Fruit fly (Drosophila melanogaster) whole organism, embryonic: ENCODE data around the gene Sgs1.

ENCODE experiments used
- Abd-B ChIP-seq: fragments of 200-800 bp; sonication (Bioruptor generic); optimal IDR thresholded peaks from 2 replicates; lab custom pipeline; 2018; ENCODE audit warnings: missing biosample characterization, mild to moderate bottlenecking, missing genetic modification characterization, moderate library complexity
- CG10209 ChIP-seq: fragments of 200-800 bp; sonication (Bioruptor generic); optimal IDR thresholded peaks from 3 replicates; lab custom pipeline; 2017; ENCODE audit warnings: missing biosample characterization, mild to moderate bottlenecking, missing genetic modification characterization, missing genetic modification reagents
- CG10267 ChIP-seq: fragments of 200-800 bp; sonication (Bioruptor generic); optimal IDR thresholded peaks from 2 replicates; lab custom pipeline; 2018; ENCODE audit warnings: missing biosample characterization, mild to moderate bottlenecking, missing genetic modification characterization, moderate library complexity
- CG10462 ChIP-seq: fragments of 200-800 bp; sonication (Bioruptor generic); optimal IDR thresholded peaks from 2 replicates; lab custom pipeline; 2016; ENCODE audit warnings: missing biosample characterization, missing genetic modification characterization
- CG12071 ChIP-seq: fragments of 200-800 bp; sonication (Bioruptor generic); optimal IDR thresholded peaks from 3 replicates; lab custom pipeline; 2018; ENCODE audit warnings: missing biosample characterization, mild to moderate bottlenecking, missing genetic modification characterization
- CG12155 ChIP-seq: fragments of 200-800 bp; sonication (Bioruptor generic); optimal IDR thresholded peaks from 3 replicates; lab custom pipeline; 2016; ENCODE audit warnings: missing biosample characterization, missing genetic modification characterization
- CG12942 ChIP-seq: fragments of 200-800 bp; sonication (Bioruptor generic); optimal IDR thresholded peaks from 3 replicates; lab custom pipeline; 2016; ENCODE audit warnings: missing biosample characterization, missing genetic modification characterization
- CG13123 ChIP-seq: fragments of 200-800 bp; sonication (Bioruptor generic); optimal IDR thresholded peaks from 2 replicates; lab custom pipeline; 2016; ENCODE audit warnings: missing biosample characterization, missing genetic modification characterization
- CG15269 ChIP-seq: fragments of 200-800 bp; sonication (Bioruptor generic); optimal IDR thresholded peaks from 2 replicates; lab custom pipeline; 2018; ENCODE audit warnings: missing biosample characterization, mild to moderate bottlenecking, missing genetic modification characterization, moderate library complexity
- CG17568 ChIP-seq: fragments of 200-800 bp; sonication (Bioruptor generic); optimal IDR thresholded peaks from 2 replicates; lab custom pipeline; 2018; ENCODE audit warnings: missing biosample characterization, mild to moderate bottlenecking, missing genetic modification characterization, moderate library complexity
- CG1792 ChIP-seq: fragments of 200-800 bp; sonication (Bioruptor generic); optimal IDR thresholded peaks from 2 replicates; lab custom pipeline; 2016; ENCODE audit warnings: missing biosample characterization, missing genetic modification characterization
- CG2875 ChIP-seq: fragments of 200-800 bp; sonication (Bioruptor generic); optimal IDR thresholded peaks from 2 replicates; lab custom pipeline; 2017; ENCODE audit warnings: missing biosample characterization, mild to moderate bottlenecking, missing genetic modification characterization, missing genetic modification reagents
- CG3065 ChIP-seq: fragments of 200-800 bp; sonication (Bioruptor generic); optimal IDR thresholded peaks from 2 replicates; lab custom pipeline; 2016; ENCODE audit warnings: missing biosample characterization, missing genetic modification characterization
- CG31365 ChIP-seq: fragments of 200-800 bp; sonication (Bioruptor generic); optimal IDR thresholded peaks from 2 replicates; lab custom pipeline; 2018; ENCODE audit warnings: missing biosample characterization, mild to moderate bottlenecking, missing genetic modification characterization
- CG6175 ChIP-seq: fragments of 200-800 bp; sonication (Bioruptor generic); IDR thresholded peaks from 3 replicates; pipeline ENCODE4 v1.3.6; 2022; ENCODE audit warnings: missing biosample characterization, missing genetic modification characterization
- CG6689 ChIP-seq: fragments of 200-800 bp; sonication (Bioruptor generic); IDR thresholded peaks from 2 replicates; pipeline ENCODE4 v1.3.6; 2022; ENCODE audit warnings: missing biosample characterization, missing genetic modification characterization
- CG7271 ChIP-seq: fragments of 200-800 bp; sonication (Bioruptor generic); optimal IDR thresholded peaks from 2 replicates; lab custom pipeline; 2018; ENCODE audit warnings: missing biosample characterization, mild to moderate bottlenecking, missing genetic modification characterization, moderate library complexity
- CG7963 ChIP-seq: fragments of 200-800 bp; sonication (Bioruptor generic); IDR thresholded peaks from 3 replicates; pipeline ENCODE4 v1.3.6; 2022; ENCODE audit warnings: missing biosample characterization, missing genetic modification characterization; ENCODE audit not compliant: partially characterized antibody
- CG9727 ChIP-seq: fragments of 200-800 bp; sonication (Bioruptor generic); optimal IDR thresholded peaks from 3 replicates; lab custom pipeline; 2017; ENCODE audit warnings: missing biosample characterization, mild to moderate bottlenecking, missing genetic modification characterization
- CTCF ChIP-seq: fragments of 200-800 bp; sonication (Bioruptor generic); optimal IDR thresholded peaks from 2 replicates; lab custom pipeline; 2017; ENCODE audit warnings: missing biosample characterization, mild to moderate bottlenecking, missing genetic modification characterization, moderate library complexity
- Dip2 ChIP-seq: fragments of 200-800 bp; sonication (Bioruptor generic); IDR thresholded peaks from 2 replicates; pipeline ENCODE4 v1.3.6; 2022; ENCODE audit warnings: missing biosample characterization, missing genetic modification characterization
- HLH54F ChIP-seq: fragments of 200-800 bp; sonication (Bioruptor generic); optimal IDR thresholded peaks from 3 replicates; lab custom pipeline; 2016; ENCODE audit warnings: missing biosample characterization, missing genetic modification characterization
- HmgZ ChIP-seq: fragments of 200-800 bp; sonication (Bioruptor generic); optimal IDR thresholded peaks from 2 replicates; lab custom pipeline; 2018; ENCODE audit warnings: missing biosample characterization, mild to moderate bottlenecking, missing genetic modification characterization
- Hmx ChIP-seq: fragments of 200-800 bp; sonication (Bioruptor generic); optimal IDR thresholded peaks from 2 replicates; lab custom pipeline; 2016; ENCODE audit warnings: missing biosample characterization, missing genetic modification characterization
- Lim3 ChIP-seq: fragments of 200-800 bp; sonication (Bioruptor generic); IDR thresholded peaks from 2 replicates; pipeline ENCODE4 v1.3.6; 2022; ENCODE audit warnings: missing biosample characterization, missing genetic modification characterization
- MBD-R2 ChIP-seq: fragments of 200-800 bp; sonication (Bioruptor generic); IDR thresholded peaks from 2 replicates; pipeline ENCODE4 v1.3.6; 2022; ENCODE audit warnings: missing biosample characterization, missing genetic modification characterization
- Meics ChIP-seq: fragments of 200-800 bp; sonication (Bioruptor generic); optimal IDR thresholded peaks from 2 replicates; lab custom pipeline; 2017; ENCODE audit warnings: missing biosample characterization, mild to moderate bottlenecking, missing genetic modification characterization
- NC2β ChIP-seq: fragments of 200-800 bp; sonication (Bioruptor generic); optimal IDR thresholded peaks from 2 replicates; lab custom pipeline; 2016; ENCODE audit warnings: missing biosample characterization, missing genetic modification characterization
- Neu2 ChIP-seq: fragments of 200-800 bp; sonication (Bioruptor generic); optimal IDR thresholded peaks from 3 replicates; lab custom pipeline; 2016; ENCODE audit warnings: missing biosample characterization, missing genetic modification characterization, borderline replicate concordance
- Tbp ChIP-seq: fragments of >200 bp; optimal IDR thresholded peaks from 2 replicates; lab custom pipeline; 2018; ENCODE audit warnings: missing biosample characterization, missing genetic modification characterization
- Vsx1 ChIP-seq: fragments of 200-800 bp; sonication (Bioruptor generic); optimal IDR thresholded peaks from 2 replicates; lab custom pipeline; 2017; ENCODE audit warnings: missing biosample characterization, mild to moderate bottlenecking, missing genetic modification characterization, missing genetic modification reagents
- al ChIP-seq: fragments of 200-800 bp; sonication (Bioruptor generic); IDR thresholded peaks from 2 replicates; pipeline ENCODE4 v1.3.6; 2022; ENCODE audit warnings: missing biosample characterization, missing genetic modification characterization
- ara ChIP-seq: fragments of 200-800 bp; sonication (Bioruptor generic); IDR thresholded peaks from 2 replicates; pipeline ENCODE4 v1.3.6; 2022; ENCODE audit warnings: missing biosample characterization, missing genetic modification characterization
- bigmax ChIP-seq: fragments of 200-800 bp; sonication (Bioruptor generic); optimal IDR thresholded peaks from 2 replicates; lab custom pipeline; 2018; ENCODE audit warnings: missing biosample characterization, mild to moderate bottlenecking, missing genetic modification characterization
- crp ChIP-seq, 2 experiments: fragments of 200-800 bp; sonication (Bioruptor generic); optimal IDR thresholded peaks; 2 replicates in 1 of 2; 3 replicates in 1 of 2; lab custom pipeline; 2017; ENCODE audit warnings: missing biosample characterization in 2 of 2, missing genetic modification characterization in 2 of 2, mild to moderate bottlenecking in 1 of 2, moderate library complexity in 1 of 2
- en ChIP-seq: fragments of 200-800 bp; sonication (Bioruptor generic); optimal IDR thresholded peaks from 2 replicates; lab custom pipeline; 2016; ENCODE audit warnings: missing biosample characterization, missing genetic modification characterization
- inv ChIP-seq: fragments of 200-800 bp; sonication (Bioruptor generic); IDR thresholded peaks from 2 replicates; pipeline ENCODE4 v1.3.6; 2022; ENCODE audit warnings: missing biosample characterization, missing genetic modification characterization; ENCODE audit not compliant: partially characterized antibody
- jing ChIP-seq: fragments of 200-800 bp; sonication (Bioruptor generic); optimal IDR thresholded peaks from 2 replicates; lab custom pipeline; 2018; ENCODE audit warnings: missing biosample characterization, mild to moderate bottlenecking, missing genetic modification characterization
- nmo ChIP-seq: fragments of 200-800 bp; sonication (Bioruptor generic); optimal IDR thresholded peaks from 2 replicates; lab custom pipeline; 2018; ENCODE audit warnings: missing biosample characterization, mild to moderate bottlenecking, missing genetic modification characterization, moderate library complexity
- oc ChIP-seq: fragments of 200-800 bp; sonication (Bioruptor generic); optimal IDR thresholded peaks from 2 replicates; lab custom pipeline; 2018; ENCODE audit warnings: missing biosample characterization, mild to moderate bottlenecking, missing genetic modification characterization, moderate library complexity
- odd ChIP-seq: fragments of 200-800 bp; sonication (Bioruptor generic); optimal IDR thresholded peaks from 2 replicates; lab custom pipeline; 2017; ENCODE audit warnings: missing biosample characterization, mild to moderate bottlenecking, missing genetic modification characterization
- pb ChIP-seq: fragments of 200-800 bp; sonication (Bioruptor generic); optimal IDR thresholded peaks from 3 replicates; lab custom pipeline; 2016; ENCODE audit warnings: missing biosample characterization, missing genetic modification characterization
- pho ChIP-seq: fragments of 200-800 bp; sonication (Bioruptor generic); optimal IDR thresholded peaks from 2 replicates; lab custom pipeline; 2016; ENCODE audit warnings: missing biosample characterization, missing genetic modification characterization
- pum ChIP-seq: fragments of 200-800 bp; sonication (Bioruptor generic); optimal IDR thresholded peaks from 2 replicates; lab custom pipeline; 2016; ENCODE audit warnings: missing biosample characterization, missing genetic modification characterization
- schlank ChIP-seq: fragments of 200-800 bp; sonication (Bioruptor generic); optimal IDR thresholded peaks from 2 replicates; lab custom pipeline; 2018; ENCODE audit warnings: missing biosample characterization, mild to moderate bottlenecking, missing genetic modification characterization
- scrt ChIP-seq: fragments of 200-800 bp; sonication (Bioruptor generic); optimal IDR thresholded peaks from 2 replicates; lab custom pipeline; 2018; ENCODE audit warnings: missing biosample characterization, mild to moderate bottlenecking, missing genetic modification characterization, moderate library complexity
- slou ChIP-seq: fragments of 200-800 bp; sonication (Bioruptor generic); optimal IDR thresholded peaks from 3 replicates; lab custom pipeline; 2016; ENCODE audit warnings: missing biosample characterization, missing genetic modification characterization
- stc ChIP-seq: fragments of 200-800 bp; sonication (Bioruptor generic); IDR thresholded peaks from 2 replicates; pipeline ENCODE4 v1.3.6; 2022; ENCODE audit warnings: missing biosample characterization, missing genetic modification characterization
- wek ChIP-seq: fragments of 200-800 bp; sonication (Bioruptor generic); optimal IDR thresholded peaks from 3 replicates; lab custom pipeline; 2018; ENCODE audit warnings: missing biosample characterization, mild to moderate bottlenecking, missing genetic modification characterization, moderate library complexity
- wor ChIP-seq: fragments of 200-800 bp; sonication (Bioruptor generic); IDR thresholded peaks from 2 replicates; pipeline ENCODE4 v1.3.6; 2022; ENCODE audit warnings: missing biosample characterization, missing genetic modification characterization
- zen ChIP-seq: fragments of 200-800 bp; sonication (Bioruptor generic); optimal IDR thresholded peaks from 3 replicates; lab custom pipeline; 2018; ENCODE audit warnings: missing biosample characterization, mild to moderate bottlenecking, missing genetic modification characterization, moderate library complexity

The Sgs1 gene

DNA sequence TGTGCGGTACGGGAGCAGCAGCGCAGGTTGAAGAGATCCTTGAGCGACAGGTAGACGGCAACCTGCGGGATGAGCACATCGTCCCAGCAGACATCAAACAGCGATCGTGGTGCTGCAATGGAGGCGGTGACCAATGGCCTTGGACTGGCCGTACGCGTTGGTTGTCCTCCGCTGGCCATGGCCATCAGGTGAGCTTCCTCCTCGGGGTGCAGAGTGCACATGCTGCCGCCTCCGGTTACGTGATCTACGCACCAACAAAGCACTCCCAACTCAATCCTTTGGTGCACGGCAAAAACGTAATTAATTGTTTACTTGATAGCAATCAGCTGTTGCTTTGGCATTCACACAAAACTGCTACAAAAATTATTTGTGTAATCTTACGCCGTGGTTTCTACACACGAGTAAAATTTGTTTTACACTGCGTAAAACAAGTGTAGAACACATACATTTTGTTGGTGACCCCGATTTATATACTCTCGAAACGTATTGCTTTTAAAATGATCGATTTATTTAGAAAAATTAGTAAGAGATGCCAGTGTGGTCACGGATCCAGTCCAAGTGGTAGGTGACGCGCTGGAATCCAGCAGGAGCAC lies 12.3 kb downstream of the Sgs1 start, which contains the start of gene jet (continued):
- TF ChIP-seq jing (GFP tag; lab: Kevin White, UChicago) (no peak), CG2875 (GFP tag; lab: Kevin White, UChicago) (no peak), HLH54F (GFP tag; lab: Kevin White, UChicago) (no peak), CG7963 (GFP tag; lab: Robert Waterston, UW) (peak; percentile 55; the same call in 1 of the 3 replicates), CG10209 (GFP tag; lab: Kevin White, UChicago) (no peak), inv (GFP tag; lab: Robert Waterston, UW) (0 out of 2 replicates have a peak, but pooled peaks have one; percentile 8), NC2β (GFP tag; lab: Kevin White, UChicago) (no peak), nmo (GFP tag; lab: Kevin White, UChicago) (peak; percentile 9), CG10267 (no peak), CTCF (GFP tag; lab: Kevin White, UChicago) (peak; percentile 57), CG15269 (tag; lab: Kevin White, UChicago) (no peak), MBD-R2 (GFP tag; lab: Robert Waterston, UW) (peak; percentile 97), Tbp (GFP tag; lab: Kevin White, UChicago) (no peak), CG7271 (tag; lab: Kevin White, UChicago) (no peak), CG1792 (GFP tag; lab: Kevin White, UChicago) (no peak), Lim3 (GFP tag; lab: Robert Waterston, UW) (no peak), CG17568 (no peak), wek (GFP tag; lab: Kevin White, UChicago) (no peak), en (GFP tag; lab: Kevin White, UChicago) (no peak), zen (tag; lab: Kevin White, UChicago) (peak; percentile 22), HmgZ (tag; lab: Kevin White, UChicago) (peak; percentile 57), pho (GFP tag; lab: Kevin White, UChicago) (no peak), ara (GFP tag; lab: Robert Waterston, UW) (no peak), pum (GFP tag; lab: Kevin White, UChicago) (no peak), Dip2 (no peak), Neu2 (GFP tag; lab: Kevin White, UChicago) (no peak), scrt (GFP tag; lab: Kevin White, UChicago) (peak; percentile 1), stc (GFP tag; lab: Robert Waterston, UW) (no peak), schlank (tag; lab: Kevin White, UChicago) (no peak), al (no peak), odd (GFP tag; lab: Kevin White, UChicago) (no peak), wor (no peak), CG3065 (GFP tag; lab: Kevin White, UChicago) (no peak), Vsx1 (GFP tag; lab: Kevin White, UChicago) (no peak), Abd-B (GFP tag; lab: Kevin White, UChicago) (peak; percentile 9), pb (GFP tag; lab: Kevin White, UChicago) (no peak), oc (tag; lab: Kevin White, UChicago) (no peak), CG12942 (GFP tag; lab: Kevin White, UChicago) (no peak), CG12155 (GFP tag; lab: Kevin White, UChicago) (no peak), CG10462 (no peak), crp (GFP tag; optimal IDR thresholded peaks at IDR 0.05; lab: Kevin White, UChicago) (peak; percentile 78 to 93), Meics (no peak), CG12071 (GFP tag; lab: Kevin White, UChicago) (no peak), CG13123 (GFP tag; lab: Kevin White, UChicago) (no peak), CG6175 (GFP tag; lab: Robert Waterston, UW) (no peak), CG31365 (no peak), bigmax (GFP tag; lab: Kevin White, UChicago) (no peak), CG6689 (GFP tag; lab: Robert Waterston, UW) (no peak), slou (GFP tag; lab: Kevin White, UChicago) (no peak), Hmx (GFP tag; lab: Kevin White, UChicago) (no peak), CG9727 (GFP tag; lab: Kevin White, UChicago) (no peak)
